Worm (Caenorhabditis elegans) whole organism, L4 larva: ENCODE measurements around the gene F46H5.2.

Experiments used
- R02D3.7 ChIP-seq: fragments of 150-350 bp; sonication (generic microtip); optimal IDR thresholded peaks from 3 replicates; lab custom pipeline; 2014; ENCODE audit warnings: missing biosample characterization, missing genetic modification characterization
- attf-4 ChIP-seq: sonication (generic microtip); optimal IDR thresholded peaks from 3 replicates; lab custom pipeline; 2017; ENCODE audit warnings: missing biosample characterization, missing genetic modification characterization
- ctbp-1 ChIP-seq: fragments of 200-800 bp; sonication (Bioruptor generic); IDR thresholded peaks from 2 replicates; pipeline ENCODE4 v1.3.6; 2022; ENCODE audit warnings: missing genetic modification reagents, missing genetic modification characterization, missing compliant biosample characterization
- duxl-1 ChIP-seq: sonication (generic microtip); optimal IDR thresholded peaks from 2 replicates; lab custom pipeline; 2016; ENCODE audit warnings: mild to moderate bottlenecking, missing genetic modification characterization, moderate library complexity, missing compliant biosample characterization; ENCODE audit not compliant: poor library complexity
- egl-43 ChIP-seq: fragments of 200-800 bp; sonication (Bioruptor generic); IDR thresholded peaks from 2 replicates; pipeline ENCODE4 v1.3.6; 2022; ENCODE audit warnings: missing genetic modification reagents, missing genetic modification characterization, missing compliant biosample characterization
- lin-39 ChIP-seq: fragments of 150-350 bp; optimal IDR thresholded peaks from 2 replicates; lab custom pipeline; 2014; ENCODE audit warnings: missing biosample characterization, missing genetic modification reagents, missing genetic modification characterization
- nhr-28 ChIP-seq: fragments of 150-350 bp; optimal IDR thresholded peaks from 2 replicates; lab custom pipeline; 2014; ENCODE audit warnings: missing biosample characterization, missing genetic modification characterization
- sdz-12 ChIP-seq: fragments of 200-800 bp; sonication (Bioruptor generic); optimal IDR thresholded peaks from 2 replicates; lab custom pipeline; 2018; ENCODE audit warnings: mild to moderate bottlenecking, missing genetic modification characterization, missing compliant biosample characterization
- skn-1 ChIP-seq: fragments of 150-350 bp; optimal IDR thresholded peaks from 2 replicates; lab custom pipeline; 2014; ENCODE audit warnings: missing biosample characterization, missing genetic modification characterization

- TF ChIP-seq egl-43: no peak
- TF ChIP-seq attf-4: no peak
- no peak for TF ChIP-seq R02D3.7 (tag; lab: Kevin White, UChicago)
- TF ChIP-seq nhr-28: no peak
- TF ChIP-seq lin-39: no peak
- TF ChIP-seq duxl-1 (tag; lab: Kevin White, UChicago): no peak
- no peak for TF ChIP-seq ctbp-1 (GFP tag; lab: Robert Waterston, UW)
- no peak for TF ChIP-seq skn-1
- no peak for TF ChIP-seq sdz-12
These were observed 25.6 kb downstream of the F46H5.2 start for ce11 chrX:7290859-7291628.
